Fruit fly (Drosophila melanogaster): Measurements from ENCODE around the gene HDAC11.
A peak's percentile ranks its signal among the peaks of the same experiment; 100 is the strongest.

HDAC11 gene

dm6 chr3R:24867956-24868355 lies 11.9 kb upstream of the HDAC11 start:
- TF ChIP-seq achi (GFP tag; optimal IDR thresholded peaks at IDR 0.05) (no peak), OdsH (GFP tag; optimal IDR thresholded peaks at IDR 0.05) (no peak), Blimp-1 (GFP tag; optimal IDR thresholded peaks at IDR 0.05) (no peak), Hr4 (GFP tag; optimal IDR thresholded peaks at IDR 0.05) (no peak), CG8319 (GFP tag; optimal IDR thresholded peaks at IDR 0.05) (no peak), spab (GFP tag; optimal IDR thresholded peaks at IDR 0.05) (no peak), Eip93F (GFP tag; optimal IDR thresholded peaks at IDR 0.05) (no peak), Ets96B (tag; optimal IDR thresholded peaks at IDR 0.05) (no peak), CG31627 (GFP tag; optimal IDR thresholded peaks at IDR 0.05) (no peak), Gug (GFP tag; IDR thresholded peaks at IDR 0.05) (no peak), CG15336 (GFP tag; IDR thresholded peaks at IDR 0.05) (no peak), esn (GFP tag; optimal IDR thresholded peaks at IDR 0.05) (no peak), Hr39 (GFP tag; optimal IDR thresholded peaks at IDR 0.05) (no peak), vri (GFP tag; optimal IDR thresholded peaks at IDR 0.05) (no peak), CG11294 (GFP tag; IDR thresholded peaks at IDR 0.05) (no peak)

dm6 chr3R:24866976-24867375 lies 10.9 kb upstream of the HDAC11 start:
- TF ChIP-seq spab (GFP tag; optimal IDR thresholded peaks at IDR 0.05) (no peak), CG11294 (GFP tag; IDR thresholded peaks at IDR 0.05) (no peak), CG3919 (GFP tag; optimal IDR thresholded peaks at IDR 0.05) (no peak), Eip93F (GFP tag; optimal IDR thresholded peaks at IDR 0.05) (no peak), vri (GFP tag; optimal IDR thresholded peaks at IDR 0.05) (no peak), Gug (GFP tag; IDR thresholded peaks at IDR 0.05) (no peak), CG16779 (tag; optimal IDR thresholded peaks at IDR 0.05) (no peak), Sox14 (GFP tag; optimal IDR thresholded peaks at IDR 0.05) (no peak), CG6854 (GFP tag; optimal IDR thresholded peaks at IDR 0.05) (no peak), eg (GFP tag; IDR thresholded peaks at IDR 0.05) (no peak), svp (GFP tag) (no peak), esn (GFP tag; optimal IDR thresholded peaks at IDR 0.05) (no peak), Sox102F (GFP tag; optimal IDR thresholded peaks at IDR 0.05) (no peak), CG8119 (GFP tag; IDR thresholded peaks at IDR 0.05) (no peak), Smox (GFP tag; optimal IDR thresholded peaks at IDR 0.05) (no peak), CG6808 (GFP tag; optimal IDR thresholded peaks at IDR 0.05) (no peak), CG6792 (GFP tag; optimal IDR thresholded peaks at IDR 0.05) (no peak), Hr4 (GFP tag; optimal IDR thresholded peaks at IDR 0.05) (no peak), CG7368 (GFP tag; optimal IDR thresholded peaks at IDR 0.05) (no peak), CG11762 (GFP tag; optimal IDR thresholded peaks at IDR 0.05; ENCODE audit: insufficient read depth) (no peak)

dm6 chr3R:24864719-24865400 lies 8.8 kb upstream of the HDAC11 start, which contains the start of the genes Srg1 and Elal:
Gene Srg1, minus strand, starts transcription at chr3R:24864732.
Gene Elal, plus strand, starts transcription at chr3R:24865350.
- TF ChIP-seq CG31627 (GFP tag; optimal IDR thresholded peaks at IDR 0.05): no peak
- TF ChIP-seq Ets96B (tag; optimal IDR thresholded peaks at IDR 0.05): peak; percentile 18
- peak; percentile 57 for TF ChIP-seq Eip78C (GFP tag)
- TF ChIP-seq Smox (GFP tag; optimal IDR thresholded peaks at IDR 0.05): no peak
- 0 out of 3 replicates have a peak, but pooled peaks have one; percentile 29 for TF ChIP-seq eg (GFP tag; IDR thresholded peaks at IDR 0.05)
- TF ChIP-seq svp (GFP tag): peak; percentile 65
- TF ChIP-seq CG9139 (GFP tag; optimal IDR thresholded peaks at IDR 0.05): no peak
- TF ChIP-seq CG15336 (GFP tag; IDR thresholded peaks at IDR 0.05): peak; percentile 12; the same call in 1 of the 2 replicates
- no peak for TF ChIP-seq CG8319 (GFP tag; optimal IDR thresholded peaks at IDR 0.05)

dm6 chr3R:24863894-24864293 lies 7.9 kb upstream of the HDAC11 start:
- TF ChIP-seq esn (GFP tag; optimal IDR thresholded peaks at IDR 0.05) (no peak), svp (GFP tag) (no peak), Hr39 (GFP tag; optimal IDR thresholded peaks at IDR 0.05) (no peak), Hr38 (GFP tag; optimal IDR thresholded peaks at IDR 0.05) (no peak), CG15336 (GFP tag; IDR thresholded peaks at IDR 0.05) (no peak), CG10669 (GFP tag; optimal IDR thresholded peaks at IDR 0.05) (no peak), CG8632 (GFP tag; optimal IDR thresholded peaks at IDR 0.05) (no peak), vri (GFP tag; optimal IDR thresholded peaks at IDR 0.05) (no peak), CG34406 (GFP tag; optimal IDR thresholded peaks at IDR 0.05) (no peak), net (GFP tag; optimal IDR thresholded peaks at IDR 0.05) (no peak), eg (GFP tag; IDR thresholded peaks at IDR 0.05) (no peak), CG9139 (GFP tag; optimal IDR thresholded peaks at IDR 0.05) (no peak), CG11762 (GFP tag; optimal IDR thresholded peaks at IDR 0.05; ENCODE audit: insufficient read depth) (no peak), CG10631 (GFP tag; optimal IDR thresholded peaks at IDR 0.05) (no peak)
